Fruit fly (Drosophila melanogaster): ENCODE results near the gene Kah.

DNA sequence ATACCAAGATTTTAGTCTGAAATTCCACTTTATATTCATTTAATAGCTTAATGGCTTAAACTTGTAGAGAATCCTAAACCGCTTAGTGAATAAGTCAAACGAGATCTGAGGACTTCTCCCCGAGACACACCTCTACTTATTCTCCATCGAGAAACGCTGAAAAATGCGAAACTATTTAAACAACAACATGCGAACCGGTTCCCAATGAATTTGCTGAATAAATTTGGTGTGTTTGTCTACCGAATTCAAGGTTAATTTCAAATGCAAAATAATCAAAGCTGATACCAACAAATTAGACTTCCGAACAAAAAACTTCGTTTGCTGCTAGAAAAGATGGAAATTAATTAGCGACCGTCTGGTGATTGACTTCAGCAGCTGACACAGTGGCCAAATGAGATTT lies 53.0 kb downstream of the Kah start:
- no peak for TF ChIP-seq Hr96 (GFP tag; optimal IDR thresholded peaks at IDR 0.05)
- TF ChIP-seq kay (GFP tag; ENCODE audit: borderline replicate concordance): no peak

All from whole organism, adult.